Fruit fly (Drosophila melanogaster) whole organism, prepupa: ENCODE data around the gene NP15.6.

Experiments
- Blimp-1 ChIP-seq: fragments of 200-800 bp; sonication (Bioruptor generic); optimal IDR thresholded peaks from 3 replicates; lab custom pipeline; 2017; ENCODE audit warnings: missing biosample characterization, missing genetic modification characterization, mild to moderate bottlenecking, moderate library complexity, missing genetic modification reagents
- CG10631 ChIP-seq: fragments of 200-800 bp; sonication (Bioruptor generic); optimal IDR thresholded peaks from 2 replicates; lab custom pipeline; 2016; ENCODE audit warnings: missing biosample characterization, missing genetic modification characterization
- CG10669 ChIP-seq: fragments of 200-800 bp; sonication (Bioruptor generic); optimal IDR thresholded peaks from 3 replicates; lab custom pipeline; 2018; ENCODE audit warnings: missing biosample characterization, mild to moderate bottlenecking, missing genetic modification characterization, moderate library complexity
- CG11902 ChIP-seq: fragments of 200-800 bp; sonication (Bioruptor generic); optimal IDR thresholded peaks from 3 replicates; lab custom pipeline; 2016; ENCODE audit warnings: missing biosample characterization, missing genetic modification characterization
- CG15336 ChIP-seq: fragments of 200-800 bp; sonication (Bioruptor generic); IDR thresholded peaks from 2 replicates; pipeline ENCODE4 v1.3.6; 2022; ENCODE audit warnings: missing biosample characterization, missing genetic modification characterization
- CG3032 ChIP-seq: fragments of 200-800 bp; optimal IDR thresholded peaks from 2 replicates; lab custom pipeline; 2019; ENCODE audit warnings: missing biosample characterization, mild to moderate bottlenecking, missing genetic modification characterization, moderate library complexity
- CG31627 ChIP-seq: fragments of 200-800 bp; sonication (Bioruptor generic); optimal IDR thresholded peaks from 3 replicates; lab custom pipeline; 2016; ENCODE audit warnings: missing biosample characterization, missing genetic modification characterization
- CG32006 ChIP-seq: fragments of 200-800 bp; sonication (Bioruptor generic); optimal IDR thresholded peaks from 3 replicates; lab custom pipeline; 2017; ENCODE audit warnings: missing biosample characterization, mild to moderate bottlenecking, missing genetic modification characterization
- CG34406 ChIP-seq: fragments of 200-800 bp; sonication (Bioruptor generic); optimal IDR thresholded peaks from 3 replicates; lab custom pipeline; 2016; ENCODE audit warnings: missing biosample characterization, missing genetic modification characterization
- CG4318 ChIP-seq: fragments of 200-800 bp; sonication (Bioruptor generic); optimal IDR thresholded peaks from 3 replicates; lab custom pipeline; 2017; ENCODE audit warnings: missing biosample characterization, mild to moderate bottlenecking, missing genetic modification characterization
- CG6792 ChIP-seq: fragments of 200-800 bp; sonication (Bioruptor generic); optimal IDR thresholded peaks from 3 replicates; lab custom pipeline; 2016; ENCODE audit warnings: missing biosample characterization, missing genetic modification characterization
- CG6854 ChIP-seq: fragments of 200-800 bp; sonication (Bioruptor generic); optimal IDR thresholded peaks from 2 replicates; lab custom pipeline; 2017; ENCODE audit warnings: missing biosample characterization, mild to moderate bottlenecking, missing genetic modification characterization
- CG8119 ChIP-seq: fragments of 200-800 bp; sonication (Bioruptor generic); IDR thresholded peaks from 3 replicates; pipeline ENCODE4 v1.3.6; 2022; ENCODE audit warnings: missing biosample characterization, missing genetic modification characterization
- CG8319 ChIP-seq: fragments of 200-800 bp; sonication (Bioruptor generic); optimal IDR thresholded peaks from 3 replicates; lab custom pipeline; 2016; ENCODE audit warnings: missing biosample characterization, missing genetic modification characterization
- CG8632 ChIP-seq: fragments of 200-800 bp; sonication (Bioruptor generic); optimal IDR thresholded peaks from 3 replicates; lab custom pipeline; 2016; ENCODE audit warnings: missing biosample characterization, missing genetic modification characterization
- Eip75B ChIP-seq: fragments of 200-800 bp; sonication (Bioruptor generic); optimal IDR thresholded peaks from 3 replicates; lab custom pipeline; 2016; ENCODE audit warnings: missing biosample characterization, missing genetic modification characterization
- Eip78C ChIP-seq: fragments of 200-800 bp; sonication (Bioruptor generic); peaks from one replicate; lab custom pipeline; 2016; ENCODE audit warnings: missing biosample characterization, missing genetic modification characterization
- Eip93F ChIP-seq: fragments of 200-800 bp; sonication (Bioruptor generic); optimal IDR thresholded peaks from 2 replicates; lab custom pipeline; 2016; ENCODE audit warnings: missing biosample characterization, mild to moderate bottlenecking, missing genetic modification characterization
- Ets21C ChIP-seq: fragments of 200-800 bp; sonication (Bioruptor generic); optimal IDR thresholded peaks from 3 replicates; lab custom pipeline; 2016; ENCODE audit warnings: missing biosample characterization, missing genetic modification characterization
- Ets96B ChIP-seq: fragments of 200-800 bp; optimal IDR thresholded peaks from 2 replicates; lab custom pipeline; 2019; ENCODE audit warnings: missing biosample characterization, mild to moderate bottlenecking, missing genetic modification characterization, moderate library complexity
- Hr38 ChIP-seq: sonication (Bioruptor generic); optimal IDR thresholded peaks from 2 replicates; lab custom pipeline; 2016; ENCODE audit warnings: missing biosample characterization, missing genetic modification characterization
- Hr39 ChIP-seq: fragments of 200-800 bp; sonication (Bioruptor generic); optimal IDR thresholded peaks from 2 replicates; lab custom pipeline; 2016; ENCODE audit warnings: missing biosample characterization, missing genetic modification characterization
- Hr4 ChIP-seq: fragments of 200-800 bp; sonication (Bioruptor generic); optimal IDR thresholded peaks from 3 replicates; lab custom pipeline; 2016; ENCODE audit warnings: missing biosample characterization, missing genetic modification characterization
- Met ChIP-seq: fragments of 200-800 bp; sonication (Bioruptor generic); optimal IDR thresholded peaks from 3 replicates; lab custom pipeline; 2016; ENCODE audit warnings: missing biosample characterization, missing genetic modification characterization
- OdsH ChIP-seq: fragments of 200-800 bp; sonication (Bioruptor generic); optimal IDR thresholded peaks from 3 replicates; lab custom pipeline; 2016; ENCODE audit warnings: missing biosample characterization, missing genetic modification characterization
- Smox ChIP-seq: fragments of 200-800 bp; sonication (Bioruptor generic); optimal IDR thresholded peaks from 3 replicates; lab custom pipeline; 2016; ENCODE audit warnings: missing biosample characterization, missing genetic modification characterization
- Sox102F ChIP-seq: fragments of 200-800 bp; sonication (Bioruptor generic); optimal IDR thresholded peaks from 2 replicates; lab custom pipeline; 2016; ENCODE audit warnings: missing biosample characterization, mild to moderate bottlenecking, missing genetic modification characterization
- Sox14 ChIP-seq: fragments of 200-800 bp; sonication (Bioruptor generic); optimal IDR thresholded peaks from 3 replicates; lab custom pipeline; 2016; ENCODE audit warnings: missing biosample characterization, missing genetic modification characterization
- Sox15 ChIP-seq: fragments of 200-800 bp; sonication (Bioruptor generic); optimal IDR thresholded peaks from 3 replicates; lab custom pipeline; 2016; ENCODE audit warnings: missing biosample characterization, missing genetic modification characterization
- achi ChIP-seq: fragments of 200-800 bp; sonication (Bioruptor generic); optimal IDR thresholded peaks from 3 replicates; lab custom pipeline; 2016; ENCODE audit warnings: missing biosample characterization, missing genetic modification characterization
- acj6 ChIP-seq: fragments of 200-800 bp; sonication (Bioruptor generic); optimal IDR thresholded peaks from 3 replicates; lab custom pipeline; 2016; ENCODE audit warnings: missing biosample characterization, missing genetic modification characterization
- cyc ChIP-seq: fragments of 200-800 bp; sonication (Bioruptor generic); optimal IDR thresholded peaks from 3 replicates; lab custom pipeline; 2016; ENCODE audit warnings: missing biosample characterization, missing genetic modification characterization
- dac ChIP-seq: fragments of 200-800 bp; sonication (Bioruptor generic); optimal IDR thresholded peaks from 2 replicates; lab custom pipeline; 2017; ENCODE audit warnings: missing biosample characterization, mild to moderate bottlenecking, missing genetic modification characterization
- dsx ChIP-seq: fragments of 200-800 bp; optimal IDR thresholded peaks from 3 replicates; lab custom pipeline; 2019; ENCODE audit warnings: missing biosample characterization, mild to moderate bottlenecking, missing genetic modification characterization, moderate library complexity; ENCODE audit not compliant: poor library complexity, severe bottlenecking
- esn ChIP-seq: fragments of 200-800 bp; sonication (Bioruptor generic); optimal IDR thresholded peaks from 2 replicates; lab custom pipeline; 2016; ENCODE audit warnings: missing biosample characterization, mild to moderate bottlenecking, missing genetic modification characterization, moderate library complexity
- fd59A ChIP-seq: fragments of 200-800 bp; sonication (Bioruptor generic); optimal IDR thresholded peaks from 2 replicates; lab custom pipeline; 2017; ENCODE audit warnings: missing biosample characterization, mild to moderate bottlenecking, missing genetic modification characterization, missing genetic modification reagents
- fkh ChIP-seq: fragments of 200-800 bp; sonication (Bioruptor generic); optimal IDR thresholded peaks from 3 replicates; lab custom pipeline; 2017; ENCODE audit warnings: missing biosample characterization, mild to moderate bottlenecking, missing genetic modification characterization, moderate library complexity
- lz ChIP-seq: fragments of 200-800 bp; sonication (Bioruptor generic); optimal IDR thresholded peaks from 3 replicates; lab custom pipeline; 2016; ENCODE audit warnings: missing biosample characterization, missing genetic modification characterization
- net ChIP-seq: fragments of 200-800 bp; sonication (Bioruptor generic); optimal IDR thresholded peaks from 3 replicates; lab custom pipeline; 2016; ENCODE audit warnings: missing biosample characterization, missing genetic modification characterization
- pdm3 ChIP-seq: fragments of 200-800 bp; sonication (Bioruptor generic); optimal IDR thresholded peaks from 3 replicates; lab custom pipeline; 2016; ENCODE audit warnings: missing biosample characterization, missing genetic modification characterization
- salr ChIP-seq, 2 experiments: fragments of 200-800 bp; sonication (Bioruptor generic); optimal IDR thresholded peaks; 3 replicates each; lab custom pipeline; 2016 to 2018; ENCODE audit warnings: missing biosample characterization in 2 of 2, missing genetic modification characterization in 2 of 2, mild to moderate bottlenecking in 1 of 2
- svp ChIP-seq: fragments of 200-800 bp; sonication (Bioruptor generic); peaks from one replicate; lab custom pipeline; 2016; ENCODE audit warnings: missing biosample characterization, missing genetic modification characterization
- topi ChIP-seq: fragments of 200-800 bp; sonication (Bioruptor generic); optimal IDR thresholded peaks from 3 replicates; lab custom pipeline; 2016; ENCODE audit warnings: missing biosample characterization, missing genetic modification characterization
- vri ChIP-seq: fragments of 200-800 bp; sonication (Bioruptor generic); optimal IDR thresholded peaks from 3 replicates; lab custom pipeline; 2016; ENCODE audit warnings: missing biosample characterization, mild to moderate bottlenecking, missing genetic modification characterization

NP15.6 gene

dm6 chr3R:18986089-18986887 is 40.9 kb upstream of the NP15.6 start (continued):
- peak; percentile 13 for TF ChIP-seq net (GFP tag; lab: Kevin White, UChicago)
- no peak for TF ChIP-seq Blimp-1 (GFP tag; lab: Kevin White, UChicago)
- peak; percentile 1 for TF ChIP-seq Ets96B
- no peak for TF ChIP-seq CG10631 (GFP tag; lab: Kevin White, UChicago)
- TF ChIP-seq CG8632 (GFP tag; lab: Kevin White, UChicago), result peak; percentile 23
- peak; percentile 68 for TF ChIP-seq Eip78C
- no peak for TF ChIP-seq CG3032
- TF ChIP-seq OdsH (GFP tag; lab: Kevin White, UChicago), result peak; percentile 51
- TF ChIP-seq Sox14 (GFP tag; lab: Kevin White, UChicago), result peak; percentile 51
- no peak for TF ChIP-seq esn (GFP tag; lab: Kevin White, UChicago)
- TF ChIP-seq cyc (GFP tag; lab: Kevin White, UChicago), result no peak
- peak; percentile 41 for TF ChIP-seq acj6 (GFP tag; lab: Kevin White, UChicago)
- peak; percentile 5 for TF ChIP-seq CG4318
- TF ChIP-seq Eip93F (GFP tag; lab: Kevin White, UChicago), result no peak
- TF ChIP-seq Hr38 (GFP tag; lab: Kevin White, UChicago), result no peak
- peak; percentile 30 for TF ChIP-seq pdm3 (GFP tag; lab: Kevin White, UChicago)
- TF ChIP-seq svp, result peak; percentile 83
- TF ChIP-seq CG8319 (GFP tag; lab: Kevin White, UChicago), result no peak
- no peak for TF ChIP-seq Ets21C (GFP tag; lab: Kevin White, UChicago)
- TF ChIP-seq Eip75B (GFP tag; lab: Kevin White, UChicago), result no peak
- peak; percentile 30 for TF ChIP-seq Hr4 (GFP tag; lab: Kevin White, UChicago)

- TF ChIP-seq Hr39 (no peak), vri (GFP tag; lab: Kevin White, UChicago) (no peak), Smox (GFP tag; lab: Kevin White, UChicago) (no peak), Ets96B (no peak), CG32006 (GFP tag; lab: Kevin White, UChicago) (peak; percentile 72), svp (peak; percentile 16), Sox102F (GFP tag; lab: Kevin White, UChicago) (no peak), lz (GFP tag; lab: Kevin White, UChicago) (peak; percentile 2), CG34406 (GFP tag; lab: Kevin White, UChicago) (peak; percentile 13), CG6792 (peak; percentile 12), CG3032 (no peak), salr (GFP tag; optimal IDR thresholded peaks at IDR 0.05; lab: Kevin White, UChicago) (no peak), dsx (GFP tag; lab: Kevin White, UChicago) (no peak), Eip75B (GFP tag; lab: Kevin White, UChicago) (no peak), Sox15 (GFP tag; lab: Kevin White, UChicago) (peak; percentile 7), CG8119 (GFP tag; lab: Robert Waterston, UW) (peak; percentile 64), cyc (GFP tag; lab: Kevin White, UChicago) (peak; percentile 29), Blimp-1 (GFP tag; lab: Kevin White, UChicago) (no peak), dac (GFP tag; lab: Kevin White, UChicago) (no peak), CG15336 (GFP tag; lab: Robert Waterston, UW) (peak; percentile 61; the same call in 1 of the 2 replicates), topi (GFP tag; lab: Kevin White, UChicago) (peak; percentile 38), CG11902 (GFP tag; lab: Kevin White, UChicago) (peak; percentile 16), Hr38 (GFP tag; lab: Kevin White, UChicago) (no peak), Eip93F (GFP tag; lab: Kevin White, UChicago) (no peak), fkh (GFP tag; lab: Kevin White, UChicago) (peak; percentile 71), Met (GFP tag; lab: Kevin White, UChicago) (no peak), Ets21C (GFP tag; lab: Kevin White, UChicago) (no peak), Eip78C (peak; percentile 86), CG6854 (no peak), Hr4 (GFP tag; lab: Kevin White, UChicago) (peak; percentile 47), fd59A (GFP tag; lab: Kevin White, UChicago) (peak; percentile 19), CG10669 (peak; percentile 41), achi (GFP tag; lab: Kevin White, UChicago) (peak; percentile 39), esn (GFP tag; lab: Kevin White, UChicago) (peak; percentile 46), acj6 (GFP tag; lab: Kevin White, UChicago) (peak; percentile 17), net (GFP tag; lab: Kevin White, UChicago) (peak; percentile 60), CG31627 (GFP tag; lab: Kevin White, UChicago) (no peak)
Measured at dm6 chr3R:18987428-18988416, 39.4 kb upstream of the NP15.6 start.
